Worm (Caenorhabditis elegans) whole organism, young adult: Measurements from ENCODE around the gene F36F12.3.
A peak's percentile ranks its signal among the peaks of the same experiment; 100 is the strongest.
"Not testable (repeated sequence)": the region's sequence is repeated elsewhere in the genome, so short reads cannot be mapped to it uniquely, and the experiment has no call there.

Source experiments
- F37B4.10 ChIP-seq: fragments of 200-800 bp; sonication (Bioruptor generic); IDR thresholded peaks from 2 replicates; pipeline ENCODE4 v1.3.6; 2022; ENCODE audit warnings: missing genetic modification characterization, missing compliant biosample characterization
- F57C9.4 ChIP-seq: sonication (generic microtip); optimal IDR thresholded peaks from 2 replicates; lab custom pipeline; 2017; ENCODE audit warnings: mild to moderate bottlenecking, missing genetic modification characterization, missing compliant biosample characterization
- Y95B8A.8 ChIP-seq: fragments of 200-800 bp; sonication (Bioruptor generic); IDR thresholded peaks from 2 replicates; pipeline ENCODE4 v1.3.6; 2022; ENCODE audit warnings: missing genetic modification reagents, missing genetic modification characterization, missing compliant biosample characterization
- ZK185.1 ChIP-seq: sonication (generic microtip); optimal IDR thresholded peaks from 2 replicates; lab custom pipeline; 2016; ENCODE audit warnings: mild to moderate bottlenecking, missing genetic modification characterization, missing compliant biosample characterization; ENCODE audit not compliant: poor library complexity, severe bottlenecking
- akir-1 ChIP-seq: fragments of 200-800 bp; sonication (Bioruptor generic); optimal IDR thresholded peaks from 2 replicates; lab custom pipeline; 2018; ENCODE audit warnings: mild to moderate bottlenecking, missing genetic modification characterization, moderate library complexity, missing compliant biosample characterization
- ama-1 ChIP-seq, 3 experiments: fragments of 150-350 bp in 1 of 3; sonication (generic microtip) in 2 of 3; optimal IDR thresholded peaks; 2 replicates each; lab custom pipeline; 2014 to 2018; ENCODE audit warnings: missing biosample characterization in 2 of 3, missing genetic modification characterization in 2 of 3, missing genetic modification reagents in 2 of 3
- attf-6 ChIP-seq: fragments of 200-800 bp; sonication (Bioruptor generic); IDR thresholded peaks from 2 replicates; pipeline ENCODE4 v1.3.6; 2022; ENCODE audit warnings: missing genetic modification reagents, missing genetic modification characterization, missing compliant biosample characterization
- bed-1 ChIP-seq: fragments of 200-800 bp; sonication (Bioruptor generic); IDR thresholded peaks from 2 replicates; pipeline ENCODE4 v1.3.6; 2022; ENCODE audit warnings: missing genetic modification reagents, missing genetic modification characterization, missing compliant biosample characterization
- bed-2 ChIP-seq: fragments of 200-800 bp; sonication (Bioruptor generic); IDR thresholded peaks from 2 replicates; pipeline ENCODE4 v1.3.6; 2022; ENCODE audit warnings: missing genetic modification reagents, missing genetic modification characterization, missing compliant biosample characterization
- egl-18 ChIP-seq: fragments of 200-800 bp; sonication (Bioruptor generic); IDR thresholded peaks from 2 replicates; pipeline ENCODE4 v1.3.6; 2022; ENCODE audit warnings: missing genetic modification reagents, missing genetic modification characterization, missing compliant biosample characterization
- egl-44 ChIP-seq: fragments of 200-800 bp; sonication (Bioruptor generic); IDR thresholded peaks from 2 replicates; pipeline ENCODE4 v1.3.6; 2022; ENCODE audit warnings: missing genetic modification reagents, missing genetic modification characterization, missing compliant biosample characterization
- egrh-3 ChIP-seq: fragments of 200-800 bp; sonication (Bioruptor generic); IDR thresholded peaks from 2 replicates; pipeline ENCODE4 v1.3.6; 2022; ENCODE audit warnings: missing genetic modification reagents, missing genetic modification characterization, missing compliant biosample characterization
- hsf-1 ChIP-seq: fragments of 200-800 bp; sonication (Bioruptor generic); IDR thresholded peaks from 2 replicates; pipeline ENCODE4 v1.3.6; 2022; ENCODE audit warnings: missing genetic modification reagents, missing genetic modification characterization, missing compliant biosample characterization
- lin-26 ChIP-seq: fragments of 200-800 bp; sonication (Bioruptor generic); IDR thresholded peaks from 2 replicates; pipeline ENCODE4 v1.3.6; 2022; ENCODE audit warnings: missing genetic modification reagents, missing genetic modification characterization, missing compliant biosample characterization
- lin-35 ChIP-seq, 3 experiments: fragments of 150-350 bp in 2 of 3; sonication (generic microtip) in 1 of 3; optimal IDR thresholded peaks; 2 replicates each; lab custom pipeline; 2014 to 2018; ENCODE audit warnings: missing biosample characterization in 3 of 3, missing genetic modification characterization in 3 of 3, missing genetic modification reagents in 3 of 3
- lin-54 ChIP-seq: fragments of 200-800 bp; sonication (Bioruptor generic); optimal IDR thresholded peaks from 2 replicates; lab custom pipeline; 2018; ENCODE audit warnings: mild to moderate bottlenecking, missing genetic modification characterization, missing compliant biosample characterization
- madf-3 ChIP-seq: fragments of 200-800 bp; sonication (Bioruptor generic); IDR thresholded peaks from 2 replicates; pipeline ENCODE4 v1.3.6; 2022; ENCODE audit warnings: missing genetic modification reagents, missing genetic modification characterization, missing compliant biosample characterization
- mcd-1 ChIP-seq: fragments of 200-800 bp; sonication (Bioruptor generic); IDR thresholded peaks from 2 replicates; pipeline ENCODE4 v1.3.6; 2022; ENCODE audit warnings: missing genetic modification reagents, missing genetic modification characterization, missing compliant biosample characterization
- mel-28 ChIP-seq: sonication (generic microtip); optimal IDR thresholded peaks from 2 replicates; lab custom pipeline; 2016; ENCODE audit warnings: borderline replicate concordance, mild to moderate bottlenecking, missing genetic modification characterization, missing compliant biosample characterization
- nhr-80 ChIP-seq: sonication (generic microtip); optimal IDR thresholded peaks from 2 replicates; lab custom pipeline; 2016; ENCODE audit warnings: missing genetic modification characterization, missing compliant biosample characterization
- nhr-90 ChIP-seq: sonication (generic microtip); optimal IDR thresholded peaks from 2 replicates; lab custom pipeline; 2016; ENCODE audit warnings: missing genotype, mild to moderate bottlenecking, missing genetic modification characterization, missing compliant biosample characterization
- rpc-1 ChIP-seq, 2 experiments: fragments of 150-350 bp in 1 of 2; sonication (generic microtip) in 1 of 2; optimal IDR thresholded peaks; 2 replicates each; lab custom pipeline; 2014 to 2018; ENCODE audit warnings: missing biosample characterization in 1 of 2, missing genetic modification characterization in 1 of 2, missing genetic modification reagents in 1 of 2, missing genotype in 1 of 2
- unc-62 ChIP-seq: fragments of 150-350 bp; optimal IDR thresholded peaks from 2 replicates; lab custom pipeline; 2014; ENCODE audit warnings: missing biosample characterization, missing genetic modification reagents, missing genetic modification characterization
- zfh-2 ChIP-seq: fragments of 200-800 bp; sonication (Bioruptor generic); conservative IDR thresholded peaks from 2 replicates; pipeline ENCODE4 v1.3.6; 2022; ENCODE audit warnings: missing genetic modification reagents, missing genetic modification characterization, missing compliant biosample characterization
- ztf-25 ChIP-seq: fragments of 200-800 bp; sonication (Bioruptor generic); IDR thresholded peaks from 2 replicates; pipeline ENCODE4 v1.3.6; 2022; ENCODE audit warnings: missing genetic modification reagents, missing genetic modification characterization, missing compliant biosample characterization

Gene F36F12.3

DNA sequence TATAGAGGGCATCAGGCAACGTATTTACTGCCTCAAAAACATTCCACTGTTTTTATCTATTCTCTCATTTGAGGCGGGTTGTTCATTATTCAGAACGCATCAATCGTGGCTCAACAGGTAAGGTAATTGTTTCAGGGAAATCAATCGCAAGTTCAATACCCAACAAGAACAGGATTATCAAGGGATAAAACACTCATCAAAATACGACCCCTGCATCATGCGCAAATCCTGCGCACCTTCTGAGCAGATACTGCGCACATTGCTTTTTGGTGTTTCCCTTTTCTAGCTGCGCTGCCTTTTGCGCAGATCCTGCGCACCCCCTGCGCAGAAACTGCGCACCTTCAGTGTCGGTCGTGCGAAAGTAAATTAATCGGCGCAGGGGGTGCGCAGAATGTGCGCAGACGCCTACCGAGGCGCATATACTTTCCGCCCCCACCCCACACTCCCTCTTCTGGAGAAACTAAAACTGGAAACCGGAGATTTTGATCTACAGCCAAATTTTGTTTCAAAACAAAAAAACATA, at the start of gene F36F12.3:
TSS of gene F36F12.3 (plus strand) at position 51 of the 523 bp plus-strand sequence.
- TF ChIP-seq F37B4.10 (GFP tag; lab: Robert Waterston, UW) = 0 out of 2 replicates have a peak, but pooled peaks have one; percentile 63
- TF ChIP-seq egrh-3 (GFP tag; lab: Robert Waterston, UW) = peak; percentile 26; the same call in 1 of the 2 replicates
- 0 out of 2 replicates have a peak, but pooled peaks have one; percentile 11 for TF ChIP-seq zfh-2 (GFP tag; lab: Robert Waterston, UW)
- not testable (repeated sequence) for TF ChIP-seq rpc-1 (optimal IDR thresholded peaks at IDR 0.05; lab: Kevin White, UChicago)
- peak; percentile 20 for TF ChIP-seq rpc-1 (tag; optimal IDR thresholded peaks at IDR 0.05; lab: Kevin White, UChicago)
- 0 out of 2 replicates have a peak, but pooled peaks have one; percentile 15 for TF ChIP-seq Y95B8A.8 (GFP tag; lab: Robert Waterston, UW)

DNA sequence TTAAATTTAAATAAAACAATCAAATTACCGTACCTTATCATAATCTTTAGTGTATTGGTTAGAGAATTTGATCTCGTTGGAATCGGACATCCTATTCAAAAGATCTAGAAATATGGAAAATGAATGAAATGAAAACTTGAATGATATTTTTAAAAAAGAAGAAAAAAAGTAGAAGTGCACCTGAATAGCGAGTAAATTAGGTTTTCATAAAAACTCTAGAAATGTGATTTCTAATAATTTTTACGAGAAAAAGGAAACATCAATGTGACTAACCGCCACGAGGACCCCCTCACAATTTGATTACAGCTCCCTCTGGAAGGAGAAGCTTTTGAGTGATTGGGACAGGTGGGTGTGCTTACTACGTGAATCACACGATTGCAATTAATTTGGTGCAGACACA, 39.6 kb upstream of the F36F12.3 start, which contains the start of gene Y40B10A.5:
TSS of gene Y40B10A.5 (minus strand) at position 101 of the 400 bp plus-strand sequence.
- TF ChIP-seq unc-62 (GFP tag; lab: Kevin White, UChicago) (no peak), mel-28 (tag; lab: Kevin White, UChicago) (no peak), egl-44 (GFP tag; lab: Robert Waterston, UW) (no peak), bed-2 (no peak), hsf-1 (GFP tag; lab: Robert Waterston, UW) (no peak), akir-1 (GFP tag; lab: Kevin White, UChicago) (no peak), ztf-25 (GFP tag; lab: Robert Waterston, UW) (no peak)

DNA sequence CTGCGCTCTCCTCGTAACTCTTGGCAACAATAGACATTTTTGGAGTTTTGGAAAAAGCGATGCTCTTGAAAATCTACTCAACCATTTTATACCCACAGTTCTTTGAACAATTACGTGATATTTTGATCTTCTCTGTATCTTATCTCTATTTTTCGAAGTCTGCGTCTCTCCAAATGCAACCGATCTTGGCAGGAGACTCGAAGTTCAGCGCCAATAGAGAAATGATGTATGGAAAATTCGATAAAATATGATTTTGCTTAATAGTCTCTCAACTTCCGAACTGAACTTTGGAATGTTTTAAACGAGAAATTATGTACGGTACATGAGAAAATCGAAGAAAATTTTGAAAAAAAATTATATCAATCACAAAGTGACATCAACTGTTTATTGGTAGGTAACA, 35.5 kb upstream of the F36F12.3 start, which contains the start of gene comt-4:
TSS of gene comt-4 (minus strand) at position 50 of the 400 bp plus-strand sequence.
- TF ChIP-seq ama-1 (optimal IDR thresholded peaks at IDR 0.05; lab: Kevin White, UChicago) = no peak
- no peak for TF ChIP-seq ama-1 (GFP tag; optimal IDR thresholded peaks at IDR 0.05; lab: Kevin White, UChicago)
- TF ChIP-seq nhr-80 (tag; lab: Kevin White, UChicago) = peak; percentile 31

DNA sequence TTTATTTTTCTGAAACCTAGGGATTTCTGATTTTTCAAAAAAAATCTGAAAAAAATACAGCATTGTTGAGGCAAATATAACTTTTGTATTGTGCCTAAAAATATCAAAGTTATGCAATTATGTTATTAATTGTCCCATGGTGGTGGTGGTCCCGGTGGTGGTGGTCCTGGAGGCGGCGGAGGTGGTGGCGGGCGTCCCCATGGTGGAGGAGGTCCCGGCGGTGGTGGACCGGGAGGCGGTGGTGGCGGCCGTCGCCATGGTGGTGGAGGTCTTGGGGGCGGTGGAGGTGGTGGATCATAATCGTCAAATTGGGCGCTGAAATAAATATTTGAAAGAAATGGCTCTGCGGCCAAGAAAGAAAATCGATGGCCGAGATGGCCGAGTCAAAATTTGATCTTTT, 34.8 kb upstream of the F36F12.3 start:
- TF ChIP-seq mcd-1 (GFP tag; lab: Robert Waterston, UW) = no peak; the same call in 1 of the 2 replicates
- TF ChIP-seq egrh-3 (GFP tag; lab: Robert Waterston, UW) = peak; percentile 97
- no peak for TF ChIP-seq nhr-90 (tag; lab: Kevin White, UChicago)
- 0 out of 2 replicates have a peak, but pooled peaks have one; percentile 48 for TF ChIP-seq lin-26 (GFP tag; lab: Robert Waterston, UW)
- no peak for TF ChIP-seq lin-54 (GFP tag; lab: Kevin White, UChicago)
- 0 out of 2 replicates have a peak, but pooled peaks have one; percentile 38 for TF ChIP-seq madf-3
- peak; percentile 93 for TF ChIP-seq zfh-2 (GFP tag; lab: Robert Waterston, UW)
- TF ChIP-seq egl-18 (GFP tag; lab: Robert Waterston, UW) = 0 out of 2 replicates have a peak, but pooled peaks have one; percentile 28
- 0 out of 2 replicates have a peak, but pooled peaks have one; percentile 8 for TF ChIP-seq hsf-1 (GFP tag; lab: Robert Waterston, UW)

DNA sequence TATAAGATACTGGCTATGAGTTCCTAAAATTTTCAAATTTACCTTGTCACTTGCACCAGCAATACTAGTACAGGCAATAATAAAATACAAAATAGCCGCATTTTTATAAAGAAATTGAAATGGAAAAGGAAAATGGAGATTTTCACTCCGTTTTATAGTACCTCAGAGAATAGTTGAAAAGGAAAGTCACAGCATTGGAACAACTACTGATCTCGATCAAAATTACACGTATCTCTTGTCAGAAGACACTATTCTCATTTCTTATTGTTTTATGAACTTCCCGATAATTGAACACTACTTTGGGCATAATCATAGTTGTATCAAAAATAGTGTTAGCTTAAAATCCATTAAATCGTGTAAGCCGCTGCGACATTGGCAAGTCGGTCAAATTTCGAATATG, 34.1 kb upstream of the F36F12.3 start, which contains the start of gene Y40B10A.11:
TSS of gene Y40B10A.11 (minus strand) at position 101 of the 400 bp plus-strand sequence.
- TF ChIP-seq lin-35 (GFP tag; optimal IDR thresholded peaks at IDR 0.05; lab: Kevin White, UChicago) (no peak), Y95B8A.8 (GFP tag; lab: Robert Waterston, UW) (no peak), bed-1 (no peak), attf-6 (GFP tag; lab: Robert Waterston, UW) (no peak), ZK185.1 (tag; lab: Kevin White, UChicago) (no peak), F57C9.4 (tag; lab: Kevin White, UChicago) (no peak)
- TF ChIP-seq, all 124 proteins: peak for 0

DNA sequence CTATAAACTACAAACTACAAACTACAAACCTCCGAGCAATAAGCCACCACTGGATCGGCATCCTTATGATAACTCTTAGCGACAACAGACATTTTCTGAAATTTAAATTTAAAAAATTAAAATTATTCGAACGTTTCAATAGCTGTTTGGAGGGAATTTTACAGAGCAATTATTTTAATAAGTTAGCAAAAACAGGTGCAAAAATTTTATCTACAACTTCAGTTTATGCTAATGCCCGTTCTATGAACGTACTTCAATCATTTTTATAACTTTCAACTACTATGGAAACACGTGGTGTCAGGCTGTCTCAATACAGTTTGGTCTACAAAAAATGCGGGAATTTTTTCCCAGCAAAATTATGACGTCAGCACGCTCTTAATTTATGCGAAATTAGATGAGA, 32.1 kb upstream of the F36F12.3 start, which contains the start of gene comt-5:
TSS of gene comt-5 (minus strand) at position 101 of the 400 bp plus-strand sequence.
- no peak for TF ChIP-seq egl-44 (GFP tag; lab: Robert Waterston, UW)
- TF ChIP-seq, all 124 proteins: peak for 0
